Fruit fly (Drosophila melanogaster) whole organism, embryonic: ENCODE data around the gene trem.

Experiments used
- CG3163 ChIP-seq: fragments of 200-800 bp; sonication (Bioruptor generic); optimal IDR thresholded peaks from 3 replicates; lab custom pipeline; 2016; ENCODE audit warnings: missing biosample characterization, missing genetic modification characterization
- HLH3B ChIP-seq: fragments of 200-800 bp; sonication (Bioruptor generic); IDR thresholded peaks from 2 replicates; pipeline ENCODE4 v1.3.6; 2022; ENCODE audit warnings: missing biosample characterization, missing genetic modification characterization
- dan ChIP-seq: fragments of 200-800 bp; sonication (Bioruptor generic); IDR thresholded peaks from 2 replicates; pipeline ENCODE4 v1.3.6; 2022; ENCODE audit warnings: missing biosample characterization, missing genetic modification characterization

DNA sequence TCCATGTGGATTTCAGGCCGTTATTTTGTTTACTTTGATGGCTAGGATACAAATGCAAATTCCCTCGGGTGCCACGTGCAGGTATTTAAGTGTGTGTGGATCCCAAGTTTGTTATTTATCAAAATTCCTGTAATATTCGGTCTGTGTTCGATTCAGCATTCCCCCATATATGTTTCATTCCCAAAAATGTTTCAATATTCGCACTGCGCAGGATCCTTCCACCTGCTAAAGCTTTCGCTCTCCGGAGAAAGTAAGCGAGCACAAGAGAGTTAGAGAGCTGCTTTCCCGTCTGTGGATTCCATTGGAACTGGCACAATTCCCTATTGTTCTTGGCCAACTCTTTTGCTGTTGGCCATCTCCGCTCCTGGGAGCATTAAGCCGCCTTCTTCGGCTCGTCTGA is 49.1 kb upstream of the trem start:
- TF ChIP-seq dan (GFP tag; lab: Robert Waterston, UW) (no peak), HLH3B (GFP tag; lab: Robert Waterston, UW) (no peak), CG3163 (GFP tag; lab: Kevin White, UChicago) (no peak)
